Worm (Caenorhabditis elegans): ENCODE data around the gene Y77E11A.7.

DNA sequence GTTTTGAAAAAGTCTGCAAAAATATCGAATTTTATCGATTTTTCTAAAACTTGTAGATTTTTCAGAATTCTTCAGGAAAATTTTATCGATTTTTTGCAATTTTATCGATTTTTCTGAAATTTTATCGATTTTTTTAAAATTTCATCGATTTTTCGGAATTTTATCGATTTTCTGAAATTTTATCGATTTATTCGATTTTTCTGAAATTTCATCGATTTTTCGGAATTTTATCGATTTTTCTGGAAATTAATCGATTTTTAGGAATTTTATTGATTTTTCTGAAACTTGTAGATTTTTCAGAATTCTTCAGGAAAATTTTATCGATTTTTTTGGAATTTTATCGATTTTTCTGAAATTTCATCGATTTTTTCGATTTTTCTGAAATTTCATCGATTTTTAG, 11.5 kb downstream of the Y77E11A.7 start:
- TF ChIP-seq hlh-6 (tag; optimal IDR thresholded peaks at IDR 0.05): no peak
- no peak for TF ChIP-seq pha-4 (tag; optimal IDR thresholded peaks at IDR 0.05)
- TF ChIP-seq syd-9 (tag; optimal IDR thresholded peaks at IDR 0.05): no peak
- TF ChIP-seq madf-2 (tag; optimal IDR thresholded peaks at IDR 0.05): no peak
- no peak for TF ChIP-seq ceh-6 (GFP tag; optimal IDR thresholded peaks at IDR 0.05)
- no peak for TF ChIP-seq pag-3 (tag; optimal IDR thresholded peaks at IDR 0.05; ENCODE audit: borderline replicate concordance)

Data from whole organism, late embryonic.